Worm (Caenorhabditis elegans): ENCODE data around the gene Y110A2AL.9.

DNA sequence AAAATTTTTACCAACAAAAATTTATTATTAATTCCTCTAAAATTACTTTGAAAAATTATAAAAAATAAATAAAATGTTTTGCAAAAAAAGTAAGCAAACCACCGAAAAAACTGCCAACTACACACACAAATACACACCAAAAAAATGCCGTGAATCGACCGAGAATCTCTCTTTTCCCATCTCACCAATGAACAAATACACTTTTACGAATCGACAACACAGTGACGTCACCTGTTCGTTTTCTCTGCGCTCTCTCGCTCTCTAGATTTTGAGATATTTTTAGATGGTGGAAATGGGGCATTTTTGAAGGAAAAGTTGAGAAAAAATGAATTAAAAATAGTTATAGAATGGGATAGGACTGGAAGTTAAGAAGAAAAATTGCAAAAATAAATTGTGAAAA lies 34.3 kb downstream of the Y110A2AL.9 start:
- no peak for TF ChIP-seq elt-2 (tag; optimal IDR thresholded peaks at IDR 0.05)
- TF ChIP-seq dmd-4 (tag; optimal IDR thresholded peaks at IDR 0.05; ENCODE audit: borderline replicate concordance) = no peak
- peak; percentile 14 for TF ChIP-seq unc-55 (GFP tag; optimal IDR thresholded peaks at IDR 0.05)
- no peak for TF ChIP-seq dve-1 (tag; optimal IDR thresholded peaks at IDR 0.05)
- TF ChIP-seq tbx-7 (tag; optimal IDR thresholded peaks at IDR 0.05) = no peak
